Fruit fly (Drosophila melanogaster) whole organism, wandering third instar larva: ENCODE results near the gene Srr.

ENCODE experiments used
- CrebA ChIP-seq: fragments of 200-800 bp; sonication (Bioruptor generic); optimal IDR thresholded peaks from 2 replicates; lab custom pipeline; 2016; ENCODE audit warnings: missing biosample characterization, mild to moderate bottlenecking, missing genetic modification characterization, borderline replicate concordance
- Hr78 ChIP-seq: fragments of >200 bp; optimal IDR thresholded peaks from 2 replicates; lab custom pipeline; 2017; ENCODE audit warnings: missing biosample characterization, missing genetic modification characterization
- Myc ChIP-seq: fragments of >200 bp; optimal IDR thresholded peaks from 2 replicates; lab custom pipeline; 2017
- OdsH ChIP-seq: fragments of 200-800 bp; sonication (Bioruptor generic); optimal IDR thresholded peaks from 2 replicates; lab custom pipeline; 2016; ENCODE audit warnings: missing biosample characterization, mild to moderate bottlenecking, missing genetic modification characterization
- Rel ChIP-seq, 2 experiments: fragments of 200-800 bp; sonication (Bioruptor generic) in 1 of 2; optimal IDR thresholded peaks; 2 replicates in 1 of 2; 3 replicates in 1 of 2; lab custom pipeline; 2016 to 2019; ENCODE audit warnings: mild to moderate bottlenecking in 2 of 2, missing biosample characterization in 2 of 2, missing genetic modification characterization in 2 of 2, moderate library complexity in 1 of 2
- br ChIP-seq: fragments of 200-800 bp; sonication (Bioruptor generic); optimal IDR thresholded peaks from 2 replicates; lab custom pipeline; 2016; ENCODE audit warnings: missing biosample characterization, missing genetic modification characterization
- dl ChIP-seq, 2 experiments: fragments of 175-275, 200-275 bp in 1 of 2; fragments of 200-275 bp in 1 of 2; sonication (Bioruptor generic); optimal IDR thresholded peaks; lab custom pipeline; 2018; ENCODE audit warnings: mild to moderate bottlenecking in 2 of 2, missing biosample characterization in 2 of 2, missing genetic modification characterization in 2 of 2, moderate library complexity in 2 of 2; ENCODE audit not compliant: partially characterized antibody in 2 of 2, insufficient read depth in 1 of 2
- h ChIP-seq: fragments of 200-800 bp; sonication (Bioruptor generic); optimal IDR thresholded peaks from 3 replicates; lab custom pipeline; 2016; ENCODE audit warnings: missing biosample characterization, mild to moderate bottlenecking, missing genetic modification characterization
- lola ChIP-seq: fragments of >200 bp; optimal IDR thresholded peaks from 2 replicates; lab custom pipeline; 2017; ENCODE audit warnings: missing biosample characterization, missing genetic modification characterization
- pan ChIP-seq: fragments of >200 bp; optimal IDR thresholded peaks from 2 replicates; lab custom pipeline; 2017
- psq ChIP-seq: fragments of 200-800 bp; sonication (Bioruptor generic); optimal IDR thresholded peaks from 3 replicates; lab custom pipeline; 2017; ENCODE audit warnings: missing biosample characterization, mild to moderate bottlenecking, missing genetic modification characterization, moderate library complexity
- sv ChIP-seq: fragments of 200-800 bp; sonication (Bioruptor generic); optimal IDR thresholded peaks from 3 replicates; lab custom pipeline; 2016; ENCODE audit warnings: missing biosample characterization, missing genetic modification characterization
- usp ChIP-seq: fragments of >200 bp; optimal IDR thresholded peaks from 2 replicates; lab custom pipeline; 2017; ENCODE audit warnings: missing biosample characterization, missing genetic modification characterization
- woc ChIP-seq: sonication (Bioruptor generic); optimal IDR thresholded peaks from 2 replicates; lab custom pipeline; 2016; ENCODE audit warnings: missing biosample characterization, mild to moderate bottlenecking, missing genetic modification characterization

DNA sequence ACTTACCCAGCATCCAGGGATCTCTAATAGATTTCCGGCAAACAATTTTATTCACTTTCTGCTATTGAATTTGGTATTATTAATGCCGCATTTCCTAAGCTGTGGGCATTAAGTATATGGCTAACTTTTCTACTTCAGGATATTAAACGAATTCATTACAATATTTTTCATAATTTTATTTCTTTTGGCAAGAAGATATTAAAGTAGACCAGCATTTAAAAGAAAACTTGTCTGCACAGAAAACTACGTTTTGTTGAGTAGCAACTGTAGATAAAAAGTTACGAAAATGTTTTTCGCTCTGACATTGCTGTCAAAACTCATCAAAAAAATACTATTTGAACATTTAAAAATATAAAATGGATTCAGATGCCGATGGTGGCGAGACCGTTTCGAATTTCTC lies 43.7 kb upstream of the Srr start, which contains the start of gene HP1e:
- TF ChIP-seq Myc (lab: Kevin White, UChicago): no peak
- TF ChIP-seq woc: no peak
- TF ChIP-seq pan (lab: Kevin White, UChicago): no peak
- TF ChIP-seq dl (GFP tag; optimal IDR thresholded peaks at IDR 0.05; lab: Kevin White, UChicago; ENCODE audit: insufficient read depth in 1 of 2, partially characterized antibody in 2 of 2): no peak
- TF ChIP-seq h: no peak
- TF ChIP-seq CrebA: no peak
- TF ChIP-seq br (GFP tag; lab: Kevin White, UChicago): no peak
- no peak for TF ChIP-seq usp
- no peak for TF ChIP-seq Rel (GFP tag; optimal IDR thresholded peaks at IDR 0.05; lab: Kevin White, UChicago)
- TF ChIP-seq Rel (tag; optimal IDR thresholded peaks at IDR 0.05; lab: Kevin White, UChicago): no peak
- no peak for TF ChIP-seq lola (GFP tag; lab: Kevin White, UChicago)
- TF ChIP-seq Hr78 (GFP tag; lab: Kevin White, UChicago): no peak
- TF ChIP-seq sv (GFP tag; lab: Kevin White, UChicago): no peak
- TF ChIP-seq OdsH (GFP tag; lab: Kevin White, UChicago): no peak
- TF ChIP-seq psq (GFP tag; lab: Kevin White, UChicago): no peak
